Worm (Caenorhabditis elegans) whole organism, young adult: Measurements from ENCODE around the gene F10E7.6.

Source experiments
- B0035.1 ChIP-seq: sonication (generic microtip); optimal IDR thresholded peaks from 2 replicates; lab custom pipeline; 2016; ENCODE audit warnings: missing genetic modification characterization, mild to moderate bottlenecking, missing compliant biosample characterization, missing genotype, missing genetic modification reagents
- B0261.1 ChIP-seq: sonication (generic microtip); optimal IDR thresholded peaks from 2 replicates; lab custom pipeline; 2016; ENCODE audit warnings: mild to moderate bottlenecking, missing genetic modification characterization, moderate library complexity, missing compliant biosample characterization
- F33H1.4 ChIP-seq: fragments of 200-800 bp; sonication (Bioruptor generic); IDR thresholded peaks from 2 replicates; pipeline ENCODE4 v1.3.6; 2022; ENCODE audit warnings: missing genetic modification reagents, missing genetic modification characterization, missing compliant biosample characterization
- F37B4.10 ChIP-seq: fragments of 200-800 bp; sonication (Bioruptor generic); IDR thresholded peaks from 2 replicates; pipeline ENCODE4 v1.3.6; 2022; ENCODE audit warnings: missing genetic modification characterization, missing compliant biosample characterization
- F49E8.2 ChIP-seq: sonication (generic microtip); optimal IDR thresholded peaks from 3 replicates; lab custom pipeline; 2017; ENCODE audit warnings: missing genetic modification characterization, mild to moderate bottlenecking, missing compliant biosample characterization, antibody characterized with exemption, moderate library complexity; ENCODE audit not compliant: insufficient read depth
- K11D2.4 ChIP-seq: fragments of 200-800 bp; sonication (Bioruptor generic); IDR thresholded peaks from 2 replicates; pipeline ENCODE4 v1.3.6; 2022; ENCODE audit warnings: missing genetic modification reagents, missing genetic modification characterization, missing compliant biosample characterization
- K12H6.12 ChIP-seq: fragments of 200-800 bp; sonication (Bioruptor generic); optimal IDR thresholded peaks from 2 replicates; lab custom pipeline; 2018; ENCODE audit warnings: mild to moderate bottlenecking, missing genetic modification characterization, missing compliant biosample characterization
- T26A5.8 ChIP-seq: sonication (generic microtip); optimal IDR thresholded peaks from 2 replicates; lab custom pipeline; 2016; ENCODE audit warnings: missing genetic modification characterization, missing compliant biosample characterization
- Y53F4B.3 ChIP-seq: fragments of 200-800 bp; sonication (Bioruptor generic); IDR thresholded peaks from 2 replicates; pipeline ENCODE4 v1.3.6; 2022; ENCODE audit warnings: missing genetic modification reagents, missing genetic modification characterization, missing compliant biosample characterization
- Y53G8AR.9 ChIP-seq: fragments of 200-800 bp; sonication (Bioruptor generic); conservative IDR thresholded peaks from 2 replicates; pipeline ENCODE4 v1.3.6; 2022; ENCODE audit warnings: missing genetic modification reagents, missing genetic modification characterization, missing compliant biosample characterization
- Y56A3A.18 ChIP-seq: fragments of 200-800 bp; sonication (Bioruptor generic); IDR thresholded peaks from 2 replicates; pipeline ENCODE4 v1.3.6; 2022; ENCODE audit warnings: missing genetic modification reagents, missing genetic modification characterization, missing compliant biosample characterization
- ama-1 ChIP-seq, 3 experiments: fragments of 150-350 bp in 1 of 3; sonication (generic microtip) in 2 of 3; optimal IDR thresholded peaks; 2 replicates each; lab custom pipeline; 2014 to 2018; ENCODE audit warnings: missing biosample characterization in 2 of 3, missing genetic modification characterization in 2 of 3, missing genetic modification reagents in 2 of 3
- athp-1 ChIP-seq: sonication (generic microtip); optimal IDR thresholded peaks from 2 replicates; lab custom pipeline; 2017; ENCODE audit warnings: mild to moderate bottlenecking, missing genetic modification characterization, missing compliant biosample characterization
- attf-5 ChIP-seq: fragments of 200-800 bp; sonication (Bioruptor generic); optimal IDR thresholded peaks from 2 replicates; lab custom pipeline; 2018; ENCODE audit warnings: mild to moderate bottlenecking, missing genetic modification characterization, missing compliant biosample characterization
- attf-6 ChIP-seq: fragments of 200-800 bp; sonication (Bioruptor generic); IDR thresholded peaks from 2 replicates; pipeline ENCODE4 v1.3.6; 2022; ENCODE audit warnings: missing genetic modification reagents, missing genetic modification characterization, missing compliant biosample characterization
- bed-1 ChIP-seq: fragments of 200-800 bp; sonication (Bioruptor generic); IDR thresholded peaks from 2 replicates; pipeline ENCODE4 v1.3.6; 2022; ENCODE audit warnings: missing genetic modification reagents, missing genetic modification characterization, missing compliant biosample characterization
- ceh-100 ChIP-seq: fragments of 200-800 bp; sonication (Bioruptor generic); IDR thresholded peaks from 2 replicates; pipeline ENCODE4 v1.3.6; 2022; ENCODE audit warnings: missing genetic modification reagents, missing genetic modification characterization, missing compliant biosample characterization
- ceh-58 ChIP-seq: fragments of 200-800 bp; sonication (Bioruptor generic); IDR thresholded peaks from 2 replicates; pipeline ENCODE4 v1.3.6; 2022; ENCODE audit warnings: missing genetic modification characterization, missing compliant biosample characterization
- ceh-79 ChIP-seq: sonication (generic microtip); optimal IDR thresholded peaks from 2 replicates; lab custom pipeline; 2017; ENCODE audit warnings: mild to moderate bottlenecking, missing genetic modification characterization, missing compliant biosample characterization
- chd-7 ChIP-seq: sonication (generic microtip); optimal IDR thresholded peaks from 2 replicates; lab custom pipeline; 2016; ENCODE audit warnings: mild to moderate bottlenecking, missing genetic modification characterization, moderate library complexity, missing compliant biosample characterization
- dox-1 ChIP-seq: fragments of 200-800 bp; sonication (Bioruptor generic); IDR thresholded peaks from 2 replicates; pipeline ENCODE4 v1.3.6; 2022; ENCODE audit warnings: missing genetic modification reagents, missing genetic modification characterization, missing compliant biosample characterization
- efl-1 ChIP-seq: fragments of 150-350 bp; optimal IDR thresholded peaks from 2 replicates; lab custom pipeline; 2014; ENCODE audit warnings: missing biosample characterization, missing genetic modification reagents, missing genetic modification characterization
- him-1 ChIP-seq: sonication (generic microtip); optimal IDR thresholded peaks from 2 replicates; lab custom pipeline; 2016; ENCODE audit warnings: missing genotype, missing genetic modification reagents, missing genetic modification characterization, missing compliant biosample characterization
- lin-35 ChIP-seq, 3 experiments: fragments of 150-350 bp in 2 of 3; sonication (generic microtip) in 1 of 3; optimal IDR thresholded peaks; 2 replicates each; lab custom pipeline; 2014 to 2018; ENCODE audit warnings: missing biosample characterization in 3 of 3, missing genetic modification characterization in 3 of 3, missing genetic modification reagents in 3 of 3
- madf-10 ChIP-seq: sonication (generic microtip); optimal IDR thresholded peaks from 2 replicates; lab custom pipeline; 2016; ENCODE audit warnings: mild to moderate bottlenecking, missing genetic modification characterization, missing compliant biosample characterization
- madf-6 ChIP-seq: fragments of 200-800 bp; sonication (Bioruptor generic); IDR thresholded peaks from 2 replicates; pipeline ENCODE4 v1.3.6; 2022; ENCODE audit warnings: missing genetic modification reagents, missing genetic modification characterization, missing compliant biosample characterization
- mxl-1 ChIP-seq: sonication (generic microtip); optimal IDR thresholded peaks from 2 replicates; lab custom pipeline; 2016; ENCODE audit warnings: missing genetic modification characterization, missing compliant biosample characterization
- nfya-1 ChIP-seq: sonication (generic microtip); optimal IDR thresholded peaks from 2 replicates; lab custom pipeline; 2017; ENCODE audit warnings: antibody characterized with exemption, missing compliant biosample characterization, missing genetic modification characterization, borderline replicate concordance; ENCODE audit not compliant: insufficient read depth
- nhr-179 ChIP-seq: sonication (generic microtip); optimal IDR thresholded peaks from 2 replicates; lab custom pipeline; 2016; ENCODE audit warnings: mild to moderate bottlenecking, missing genetic modification characterization, missing compliant biosample characterization
- rcor-1 ChIP-seq: fragments of 200-800 bp; sonication (Bioruptor generic); IDR thresholded peaks from 2 replicates; pipeline ENCODE4 v1.3.6; 2022; ENCODE audit warnings: missing genetic modification reagents, missing genetic modification characterization, missing compliant biosample characterization
- rec-8 ChIP-seq, 2 experiments: sonication (generic microtip); optimal IDR thresholded peaks; 2 replicates each; lab custom pipeline; 2016; ENCODE audit warnings: mild to moderate bottlenecking in 2 of 2, missing genetic modification characterization in 2 of 2, missing genetic modification reagents in 2 of 2, missing genotype in 2 of 2, missing biosample characterization in 1 of 2, missing compliant biosample characterization in 1 of 2, moderate library complexity in 1 of 2
- rpc-1 ChIP-seq, 2 experiments: fragments of 150-350 bp in 1 of 2; sonication (generic microtip) in 1 of 2; optimal IDR thresholded peaks; 2 replicates each; lab custom pipeline; 2014 to 2018; ENCODE audit warnings: missing biosample characterization in 1 of 2, missing genetic modification characterization in 1 of 2, missing genetic modification reagents in 1 of 2, missing genotype in 1 of 2
- sea-2 ChIP-seq: fragments of 200-800 bp; sonication (Bioruptor generic); IDR thresholded peaks from 2 replicates; pipeline ENCODE4 v1.3.6; 2022; ENCODE audit warnings: missing genetic modification characterization, missing compliant biosample characterization
- snpc-1.3 ChIP-seq: sonication (generic microtip); optimal IDR thresholded peaks from 2 replicates; lab custom pipeline; 2017; ENCODE audit warnings: missing genetic modification characterization, mild to moderate bottlenecking, missing compliant biosample characterization, antibody characterized with exemption, moderate library complexity, missing genotype, missing genetic modification reagents; ENCODE audit not compliant: insufficient read depth
- tbp1 ChIP-seq: fragments of 200-800 bp; sonication (Bioruptor generic); optimal IDR thresholded peaks from 2 replicates; lab custom pipeline; 2018; ENCODE audit warnings: mild to moderate bottlenecking, missing genetic modification characterization, missing compliant biosample characterization
- ztf-22 ChIP-seq: fragments of 200-800 bp; sonication (Bioruptor generic); optimal IDR thresholded peaks from 2 replicates; lab custom pipeline; 2018; ENCODE audit warnings: mild to moderate bottlenecking, missing genetic modification characterization, moderate library complexity, missing compliant biosample characterization
- ztf-26 ChIP-seq: sonication (generic microtip); optimal IDR thresholded peaks from 2 replicates; lab custom pipeline; 2017; ENCODE audit warnings: missing genetic modification characterization, missing compliant biosample characterization
- ztf-3 ChIP-seq: fragments of 200-800 bp; sonication (Bioruptor generic); optimal IDR thresholded peaks from 2 replicates; lab custom pipeline; 2018; ENCODE audit warnings: mild to moderate bottlenecking, missing genetic modification characterization, missing compliant biosample characterization

Gene F10E7.6

DNA sequence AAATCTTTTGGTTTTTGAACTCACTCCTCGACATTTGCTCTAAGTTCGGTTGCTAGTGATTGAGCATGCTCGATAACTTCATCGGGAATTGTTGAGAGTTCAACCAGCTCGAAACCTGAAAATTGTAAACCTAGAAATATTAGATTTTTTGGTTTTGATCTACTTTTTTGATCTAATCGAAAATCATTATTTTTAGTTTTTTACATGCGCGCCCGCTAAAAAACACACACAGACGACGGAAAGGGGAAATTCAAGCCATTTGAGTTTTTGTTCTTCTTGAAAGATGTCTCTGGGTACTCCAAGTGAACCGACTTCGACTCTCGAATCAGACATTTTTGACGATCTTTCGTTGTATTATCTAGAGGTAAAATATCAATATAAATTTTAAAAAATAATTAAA lies 47.5 kb upstream of the F10E7.6 start, which contains the start of gene nos-2 (continued):
- TF ChIP-seq F33H1.4 (GFP tag; lab: Robert Waterston, UW), result peak; percentile 16; the same call in 1 of the 2 replicates

DNA sequence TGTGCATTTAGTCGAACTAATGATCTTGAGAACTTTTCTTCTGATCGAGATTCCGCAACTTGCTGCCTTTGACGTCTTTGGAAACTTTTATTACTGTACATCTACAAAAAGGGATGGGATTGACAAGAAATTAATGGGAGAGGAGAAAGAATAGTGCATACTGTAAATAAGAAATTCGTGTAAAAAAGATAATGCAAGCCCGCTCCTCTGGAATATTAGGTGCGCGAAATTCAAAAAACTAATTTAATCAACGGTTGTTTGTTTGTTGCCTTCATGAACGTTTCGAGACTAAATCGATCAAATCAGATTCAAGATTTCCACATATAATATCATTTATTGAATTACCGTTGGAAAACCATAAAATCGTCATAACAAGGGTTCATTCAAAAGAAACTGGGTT lies 43.0 kb upstream of the F10E7.6 start, which contains the start of gene him-14:
Gene him-14, minus strand, starts transcription at position 101 of the 400 bp plus-strand sequence.
- no peak for TF ChIP-seq athp-1
- TF ChIP-seq him-1, result peak; percentile 10
- TF ChIP-seq B0261.1 (tag; lab: Kevin White, UChicago), result no peak
- 0 out of 2 replicates have a peak, but pooled peaks have one; percentile 17 for TF ChIP-seq Y53G8AR.9 (GFP tag; lab: Robert Waterston, UW)
- TF ChIP-seq efl-1, result no peak
- peak; percentile 1 for TF ChIP-seq snpc-1.3 (tag; lab: Kevin White, UChicago)
- no peak for TF ChIP-seq ceh-58 (GFP tag; lab: Robert Waterston, UW)
- TF ChIP-seq F49E8.2, result peak; percentile 14
- TF ChIP-seq madf-6 (GFP tag; lab: Robert Waterston, UW), result peak; percentile 24; the same call in 1 of the 2 replicates

DNA sequence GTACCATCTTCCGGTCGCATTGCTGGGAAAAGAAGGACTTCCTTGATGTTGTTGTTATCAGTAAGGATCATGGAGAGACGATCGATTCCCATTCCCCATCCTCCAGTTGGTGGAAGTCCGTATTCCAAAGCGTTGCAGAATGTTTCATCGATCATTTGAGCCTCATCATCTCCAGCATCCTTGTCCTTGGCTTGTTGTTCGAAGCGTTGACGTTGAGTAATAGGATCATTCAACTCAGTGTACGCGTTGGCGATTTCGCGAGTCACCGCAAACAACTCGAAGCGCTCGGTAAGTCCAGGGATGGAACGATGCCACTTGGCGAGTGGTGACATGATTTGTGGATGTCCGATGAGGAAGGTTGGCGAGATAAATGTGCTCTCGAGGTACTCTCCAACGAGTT lies 42.4 kb upstream of the F10E7.6 start:
- TF ChIP-seq bed-1 (GFP tag; lab: Robert Waterston, UW), result 0 out of 2 replicates have a peak, but pooled peaks have one; percentile 16
- TF ChIP-seq Y53F4B.3, result no peak

DNA sequence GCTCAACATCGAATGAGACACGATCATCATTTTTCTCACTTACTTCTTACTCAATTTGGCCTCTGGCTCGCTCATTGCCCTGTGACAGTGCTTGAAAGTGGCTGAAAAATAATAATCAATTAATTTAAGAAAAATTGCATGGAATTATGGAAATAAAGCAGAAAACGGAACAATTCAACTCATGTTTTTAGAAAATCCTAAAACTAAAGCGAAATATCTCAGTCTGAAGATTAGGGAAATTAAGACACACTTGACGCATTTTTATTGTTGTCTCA lies 40.6 kb upstream of the F10E7.6 start, which contains the start of gene kars-1:
Gene kars-1, minus strand, starts transcription at position 101 of the 275 bp plus-strand sequence.
- TF ChIP-seq sea-2 (GFP tag; lab: Robert Waterston, UW), result no peak
- no peak for TF ChIP-seq nfya-1 (tag; lab: Kevin White, UChicago)
- no peak for TF ChIP-seq ztf-3 (GFP tag; lab: Kevin White, UChicago)
- TF ChIP-seq dox-1 (GFP tag; lab: Robert Waterston, UW), result no peak
- no peak for TF ChIP-seq F37B4.10 (GFP tag; lab: Robert Waterston, UW)
- no peak for TF ChIP-seq ceh-79 (tag; lab: Kevin White, UChicago)

DNA sequence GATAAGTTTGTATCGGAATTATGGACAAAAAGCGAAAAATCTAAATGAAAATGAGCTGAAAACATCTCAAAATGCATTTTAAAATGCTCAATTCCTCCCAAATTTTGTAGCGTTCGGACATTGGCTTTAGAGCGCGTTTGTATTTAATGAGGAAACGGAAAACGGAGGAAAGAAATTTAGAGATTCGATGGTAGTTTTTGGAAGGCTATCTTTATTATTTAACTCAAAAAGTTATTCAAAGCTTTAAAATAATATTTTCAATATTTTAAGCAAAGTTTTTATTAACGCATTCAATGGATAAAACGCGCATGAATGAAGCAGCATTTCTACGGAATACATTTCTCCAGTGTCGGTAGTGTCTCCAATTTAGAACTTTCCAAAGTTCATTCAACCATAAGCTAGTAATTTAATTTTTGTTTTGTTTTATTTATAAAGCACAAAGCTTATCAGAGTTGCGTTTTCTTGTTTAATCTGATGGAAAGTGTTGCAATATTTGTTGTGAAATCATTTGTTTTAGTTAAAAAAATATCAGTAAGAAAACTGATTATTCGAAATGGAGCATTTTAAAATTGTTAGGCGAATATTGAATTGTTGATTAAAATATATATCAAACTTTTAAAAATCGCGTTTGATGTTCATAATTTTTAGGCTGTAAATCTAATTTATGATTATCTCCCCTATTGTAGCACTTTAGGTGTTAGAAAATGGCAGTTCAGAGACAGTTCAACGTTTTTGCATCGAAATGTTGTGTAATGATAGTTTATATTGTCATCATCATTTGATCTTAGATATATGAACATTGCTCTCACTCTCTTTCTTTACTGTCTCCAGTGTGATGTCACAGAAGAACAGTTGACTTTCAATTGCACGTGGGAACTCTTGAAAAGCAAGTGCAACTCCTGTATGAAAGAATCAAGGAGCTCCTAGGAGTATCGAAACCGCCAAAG lies 40.0 kb upstream of the F10E7.6 start:
- TF ChIP-seq rpc-1 (optimal IDR thresholded peaks at IDR 0.05; lab: Kevin White, UChicago) (no peak), rpc-1 (tag; optimal IDR thresholded peaks at IDR 0.05; lab: Kevin White, UChicago) (no peak), ztf-26 (tag; lab: Kevin White, UChicago) (no peak), rec-8 (tag; optimal IDR thresholded peaks at IDR 0.05; lab: Kevin White, UChicago) (no peak), B0035.1 (no peak), ama-1 (optimal IDR thresholded peaks at IDR 0.05; lab: Kevin White, UChicago) (no peak), ama-1 (GFP tag; optimal IDR thresholded peaks at IDR 0.05; lab: Kevin White, UChicago) (no peak), attf-5 (peak; percentile 21), ceh-58 (GFP tag; lab: Robert Waterston, UW) (no peak), madf-10 (tag; lab: Kevin White, UChicago) (no peak), K12H6.12 (peak; percentile 56), lin-35 (GFP tag; optimal IDR thresholded peaks at IDR 0.05; lab: Kevin White, UChicago) (peak in 1 of 3 experiments; percentile 28), bed-1 (GFP tag; lab: Robert Waterston, UW) (no peak), nhr-179 (tag; lab: Kevin White, UChicago) (no peak), T26A5.8 (tag; lab: Kevin White, UChicago) (no peak), chd-7 (tag; lab: Kevin White, UChicago) (peak; percentile 11), tbp1 (peak; percentile 12), ceh-100 (GFP tag; lab: Robert Waterston, UW) (peak; percentile 87), attf-6 (no peak), snpc-1.3 (tag; lab: Kevin White, UChicago) (peak; percentile 21), Y53G8AR.9 (GFP tag; lab: Robert Waterston, UW) (0 out of 2 replicates have a peak, but pooled peaks have one; percentile 12), Y56A3A.18 (GFP tag; lab: Robert Waterston, UW) (no peak), K11D2.4 (GFP tag; lab: Robert Waterston, UW) (no peak), rcor-1 (no peak), mxl-1 (tag; lab: Kevin White, UChicago) (no peak), ztf-22 (GFP tag; lab: Kevin White, UChicago) (no peak)
